Fruit fly (Drosophila melanogaster): ENCODE measurements around the gene CG31415.

CG31415 gene

dm6 chr3R:9784341-9785062 lies 41.2 kb downstream of the CG31415 start, which contains the start of the genes MtnA and CG8500 (continued):
- no peak for TF ChIP-seq lilli (GFP tag; optimal IDR thresholded peaks at IDR 0.05)
- TF ChIP-seq Ets65A (GFP tag): peak; percentile 77
- TF ChIP-seq CG9817 (tag; optimal IDR thresholded peaks at IDR 0.05): no peak
- TF ChIP-seq Ptx1 (GFP tag; IDR thresholded peaks at IDR 0.05): 0 out of 2 replicates have a peak, but pooled peaks have one; percentile 12
- TF ChIP-seq CG12155 (GFP tag; optimal IDR thresholded peaks at IDR 0.05): peak; percentile 20
- peak; percentile 75; the same call in 2 of the 3 replicates for TF ChIP-seq CG34422 (GFP tag; IDR thresholded peaks at IDR 0.05)
- TF ChIP-seq vfl (GFP tag; optimal IDR thresholded peaks at IDR 0.05): no peak
- no peak for TF ChIP-seq lov (optimal IDR thresholded peaks at IDR 0.05)
- 0 out of 3 replicates have a peak, but pooled peaks have one; percentile 19 for TF ChIP-seq lov (GFP tag; IDR thresholded peaks at IDR 0.05)
- no peak for TF ChIP-seq Drgx (GFP tag; IDR thresholded peaks at IDR 0.05)
- peak; percentile 23 for TF ChIP-seq MESR4 (GFP tag; optimal IDR thresholded peaks at IDR 0.05)
- TF ChIP-seq CG3847 (GFP tag; IDR thresholded peaks at IDR 0.05): 0 out of 2 replicates have a peak, but pooled peaks have one; percentile 7
- 0 out of 3 replicates have a peak, but pooled peaks have one; percentile 24 for TF ChIP-seq HLH4C (GFP tag; IDR thresholded peaks at IDR 0.05; ENCODE audit: partially characterized antibody)
- peak; percentile 3 for TF ChIP-seq dm (GFP tag; optimal IDR thresholded peaks at IDR 0.05)
- TF ChIP-seq p53 (GFP tag; optimal IDR thresholded peaks at IDR 0.05): no peak
- peak; percentile 96 for TF ChIP-seq CG15514 (GFP tag; optimal IDR thresholded peaks at IDR 0.05)
- TF ChIP-seq Chrac-16 (GFP tag; optimal IDR thresholded peaks at IDR 0.05): no peak
- TF ChIP-seq amos (GFP tag; IDR thresholded peaks at IDR 0.05; ENCODE audit: partially characterized antibody): peak; percentile 44; the same call in 1 of the 2 replicates
- peak; percentile 11 for TF ChIP-seq CG6683 (GFP tag; optimal IDR thresholded peaks at IDR 0.05)
- TF ChIP-seq Six4 (GFP tag; optimal IDR thresholded peaks at IDR 0.05): no peak
- no peak for TF ChIP-seq luna (GFP tag; optimal IDR thresholded peaks at IDR 0.05)
- no peak for TF ChIP-seq bcd (GFP tag; optimal IDR thresholded peaks at IDR 0.05)
- no peak for TF ChIP-seq CG10147 (GFP tag; optimal IDR thresholded peaks at IDR 0.05)
- peak; percentile 19; the same call in 1 of the 3 replicates for TF ChIP-seq knrl (GFP tag; IDR thresholded peaks at IDR 0.05; ENCODE audit: partially characterized antibody)
- TF ChIP-seq CG43689 (GFP tag; IDR thresholded peaks at IDR 0.05): no peak
- peak; percentile 40 for TF ChIP-seq sug (tag; optimal IDR thresholded peaks at IDR 0.05)
- TF ChIP-seq ken (GFP tag; IDR thresholded peaks at IDR 0.05): 0 out of 3 replicates have a peak, but pooled peaks have one; percentile 31

- TF ChIP-seq gcm (GFP tag; optimal IDR thresholded peaks at IDR 0.05) (peak; percentile 37), Doc2 (GFP tag; IDR thresholded peaks at IDR 0.05) (no peak), CG10979 (tag; optimal IDR thresholded peaks at IDR 0.05) (peak; percentile 31), CG18619 (GFP tag; optimal IDR thresholded peaks at IDR 0.05) (peak; percentile 14), slbo (GFP tag; IDR thresholded peaks at IDR 0.05) (peak; percentile 47; the same call in 1 of the 2 replicates), maf-S (GFP tag; optimal IDR thresholded peaks at IDR 0.05) (no peak), lola (GFP tag; optimal IDR thresholded peaks at IDR 0.05) (peak in 1 of 3 experiments; percentile 54), CG2712 (tag; optimal IDR thresholded peaks at IDR 0.05) (peak; percentile 47), CG8924 (tag; optimal IDR thresholded peaks at IDR 0.05) (peak; percentile 31), CG4820 (GFP tag; optimal IDR thresholded peaks at IDR 0.05) (peak; percentile 39), Max (GFP tag; optimal IDR thresholded peaks at IDR 0.05) (peak; percentile 63), Hsf (GFP tag; optimal IDR thresholded peaks at IDR 0.05) (peak; percentile 63), nom (GFP tag; optimal IDR thresholded peaks at IDR 0.05) (peak; percentile 8), CG7357 (GFP tag; IDR thresholded peaks at IDR 0.05) (no peak), unc-4 (GFP tag; IDR thresholded peaks at IDR 0.05; ENCODE audit: partially characterized antibody) (0 out of 2 replicates have a peak, but pooled peaks have one; percentile 31), nmo (GFP tag; optimal IDR thresholded peaks at IDR 0.05) (peak; percentile 80), Dad (GFP tag; optimal IDR thresholded peaks at IDR 0.05) (peak; percentile 26), Hr3 (GFP tag; optimal IDR thresholded peaks at IDR 0.05) (peak; percentile 26), CG5245 (GFP tag; optimal IDR thresholded peaks at IDR 0.05) (peak; percentile 2), phol (tag; optimal IDR thresholded peaks at IDR 0.05) (peak; percentile 68), CG7786 (GFP tag; optimal IDR thresholded peaks at IDR 0.05) (peak; percentile 38), chif (GFP tag; optimal IDR thresholded peaks at IDR 0.05) (peak in 1 of 2 experiments; percentile 37)
Observed at dm6 chr3R:9791177-9791806, 48.0 kb downstream of the CG31415 start, which contains the start of the genes CG12945 and CG8507. CG12945 (minus strand) TSS chr3R:9791221. CG8507 (plus strand) TSS chr3R:9791483.
